Worm (Caenorhabditis elegans) whole organism, L3 larva: Measurements from ENCODE around the gene T28C12.6.

Experiments used
- R02D3.7 ChIP-seq: fragments of 150-350 bp; optimal IDR thresholded peaks from 2 replicates; lab custom pipeline; 2014; ENCODE audit warnings: missing biosample characterization, missing genetic modification characterization
- aly-2 ChIP-seq: fragments of 150-350 bp; optimal IDR thresholded peaks from 2 replicates; lab custom pipeline; 2014; ENCODE audit warnings: missing biosample characterization, missing genetic modification characterization
- daf-12 ChIP-seq: fragments of 150-350 bp; optimal IDR thresholded peaks from 2 replicates; lab custom pipeline; 2014; ENCODE audit warnings: missing biosample characterization, missing genetic modification reagents, missing genetic modification characterization
- elt-3 ChIP-seq, 3 experiments: fragments of 150-350 bp in 1 of 3; sonication (generic microtip) in 2 of 3; optimal IDR thresholded peaks; 2 replicates in 2 of 3; 4 replicates in 1 of 3; lab custom pipeline; 2014 to 2017; ENCODE audit warnings: missing biosample characterization in 3 of 3, missing genetic modification characterization in 3 of 3
- nhr-11 ChIP-seq: fragments of 150-350 bp; optimal IDR thresholded peaks from 2 replicates; lab custom pipeline; 2014; ENCODE audit warnings: missing biosample characterization, missing genetic modification characterization
- nhr-12 ChIP-seq: fragments of 150-350 bp; optimal IDR thresholded peaks from 2 replicates; lab custom pipeline; 2014; ENCODE audit warnings: missing biosample characterization, missing genetic modification characterization
- nhr-237 ChIP-seq: fragments of 150-350 bp; optimal IDR thresholded peaks from 2 replicates; lab custom pipeline; 2014; ENCODE audit warnings: missing biosample characterization, missing genetic modification characterization
- nhr-28 ChIP-seq: fragments of 150-350 bp; optimal IDR thresholded peaks from 2 replicates; lab custom pipeline; 2014; ENCODE audit warnings: missing biosample characterization, missing genetic modification characterization
- pqm-1 ChIP-seq: fragments of 150-350 bp; optimal IDR thresholded peaks from 2 replicates; lab custom pipeline; 2017; ENCODE audit warnings: missing biosample characterization, missing genetic modification characterization, inconsistent platforms
- snpc-4 ChIP-seq: fragments of 150-350 bp; optimal IDR thresholded peaks from 2 replicates; lab custom pipeline; 2014; ENCODE audit warnings: missing biosample characterization, missing genetic modification characterization
- tbx-2 ChIP-seq: sonication (generic microtip); optimal IDR thresholded peaks from 2 replicates; lab custom pipeline; 2016; ENCODE audit warnings: mild to moderate bottlenecking, missing genetic modification characterization, missing compliant biosample characterization
- unc-62 ChIP-seq: fragments of 150-350 bp; sonication (generic microtip); optimal IDR thresholded peaks from 4 replicates; lab custom pipeline; 2014; ENCODE audit warnings: missing biosample characterization, missing genetic modification reagents, missing genetic modification characterization
- zag-1 ChIP-seq: fragments of 150-350 bp; optimal IDR thresholded peaks from 2 replicates; lab custom pipeline; 2014; ENCODE audit warnings: missing biosample characterization, missing genetic modification characterization

DNA sequence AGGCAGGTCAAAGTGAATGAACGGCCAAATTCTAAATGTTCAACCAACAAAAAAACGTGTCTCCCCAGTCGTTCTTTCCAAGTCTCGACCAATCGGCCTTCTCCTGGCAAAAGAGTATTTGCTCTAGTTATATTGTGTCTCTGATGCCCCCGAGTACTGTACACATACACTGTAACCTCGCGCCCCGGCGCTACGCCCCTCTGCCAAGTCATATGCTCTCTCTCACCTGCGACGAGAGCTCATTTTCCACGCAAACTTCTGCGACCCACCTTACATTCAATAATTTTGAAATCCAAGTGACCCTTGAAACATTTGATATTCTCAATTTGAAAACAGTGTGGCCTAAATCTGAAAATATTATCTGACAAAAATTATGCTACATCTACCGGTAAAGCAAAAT lies 21.3 kb upstream of the T28C12.6 start:
- TF ChIP-seq nhr-12 (no peak), zag-1 (tag; lab: Kevin White, UChicago) (no peak), R02D3.7 (tag; lab: Kevin White, UChicago) (no peak), snpc-4 (tag; lab: Kevin White, UChicago) (no peak), unc-62 (GFP tag; lab: Kevin White, UChicago) (no peak), nhr-237 (tag; lab: Kevin White, UChicago) (no peak), nhr-28 (tag; lab: Kevin White, UChicago) (no peak), elt-3 (tag; optimal IDR thresholded peaks at IDR 0.05; lab: Kevin White, UChicago) (no peak), nhr-11 (tag; lab: Kevin White, UChicago) (no peak), daf-12 (no peak), aly-2 (no peak), tbx-2 (no peak), pqm-1 (tag; lab: Kevin White, UChicago) (no peak)
